Worm (Caenorhabditis elegans) whole organism, dauer: ENCODE measurements around the gene pid-1.

ENCODE experiments used
- unc-62 ChIP-seq: sonication (generic microtip); optimal IDR thresholded peaks from 2 replicates; lab custom pipeline; 2017; ENCODE audit warnings: missing biosample characterization, missing genetic modification reagents, missing genetic modification characterization

The pid-1 gene

DNA sequence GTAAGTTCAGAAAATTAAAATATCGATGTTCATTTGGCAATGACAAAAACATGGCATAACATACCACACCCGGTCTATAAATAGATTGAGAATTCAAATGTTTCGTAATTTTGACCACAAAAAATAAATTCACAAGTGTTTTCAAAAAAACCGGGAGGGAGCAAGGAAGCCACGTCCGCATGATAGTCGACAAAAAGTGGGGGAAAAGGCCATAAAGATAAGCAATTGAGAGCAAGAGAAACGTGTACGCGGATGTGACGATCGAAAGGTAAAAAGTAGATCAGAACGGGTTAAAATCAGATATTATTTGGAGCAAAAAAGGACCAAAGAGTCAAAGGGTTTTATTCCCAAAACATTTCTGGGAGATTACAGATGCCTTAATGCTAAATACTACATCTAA lies 4.4 kb upstream of the pid-1 start:
- no peak for TF ChIP-seq unc-62 (GFP tag; lab: Kevin White, UChicago)

DNA sequence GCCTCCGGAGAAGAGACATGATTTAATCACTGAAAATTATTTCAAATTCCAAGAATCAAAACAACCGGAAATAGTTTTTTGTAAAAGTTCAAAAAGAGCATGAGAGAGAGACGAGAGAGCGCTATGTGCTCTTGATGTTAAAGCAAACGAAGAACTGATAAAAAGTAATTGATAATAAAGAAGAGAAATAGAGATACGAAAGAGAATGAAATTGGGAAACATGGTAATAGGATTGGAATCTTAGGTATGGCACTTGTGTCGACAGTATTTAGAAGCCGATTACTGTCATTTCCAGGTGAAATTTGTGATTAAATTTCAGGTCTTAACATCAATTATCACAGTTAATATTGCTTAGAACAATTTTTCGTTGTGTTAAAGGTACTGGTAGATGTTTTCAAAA lies 3.6 kb upstream of the pid-1 start, which contains the start of gene nhx-2:
TSS of gene nhx-2 (minus strand) at position 29 of the 400 bp plus-strand sequence.
- no peak for TF ChIP-seq unc-62 (GFP tag; lab: Kevin White, UChicago)

DNA sequence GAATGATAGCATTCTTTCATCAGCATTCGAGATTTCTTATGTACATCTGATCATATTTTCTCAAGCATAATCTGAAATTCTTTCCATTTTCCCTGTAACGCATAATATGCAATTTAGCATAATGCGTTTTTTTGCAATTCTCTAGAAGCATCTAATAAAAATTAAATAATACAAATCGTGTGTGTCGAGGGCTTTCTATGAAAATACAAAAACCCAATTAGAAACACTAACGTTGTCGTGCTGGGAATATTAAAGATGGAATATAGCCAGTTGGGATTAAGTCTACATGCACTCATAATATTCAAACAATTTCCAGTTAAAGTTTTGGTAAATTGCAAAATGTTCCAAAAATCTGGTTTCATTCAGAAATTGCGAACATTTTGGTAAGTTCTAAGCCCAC lies 5.8 kb downstream of the pid-1 start, which contains the start of gene F18A1.1:
TSS of gene F18A1.1 (plus strand) at position 301 of the 400 bp plus-strand sequence.
- TF ChIP-seq unc-62 (GFP tag; lab: Kevin White, UChicago): no peak

DNA sequence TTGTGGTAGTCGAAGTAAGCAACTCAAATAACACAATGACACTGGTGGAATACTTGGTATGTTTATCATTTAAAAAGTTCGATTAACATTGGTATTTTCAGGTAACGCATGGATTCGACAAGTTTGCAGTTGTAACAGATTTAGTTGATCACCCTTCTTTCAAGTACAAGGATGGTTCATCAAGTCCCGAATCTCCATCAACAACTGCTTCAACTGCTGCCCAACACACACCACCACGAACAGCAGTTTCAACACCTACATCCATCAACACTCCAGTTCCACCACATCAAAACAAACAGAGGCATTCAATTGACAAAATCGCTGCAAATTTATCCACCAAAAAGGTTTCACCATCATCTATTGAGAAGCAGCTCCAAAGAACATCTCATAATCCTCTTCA lies 7.9 kb downstream of the pid-1 start:
- no peak for TF ChIP-seq unc-62 (GFP tag; lab: Kevin White, UChicago)

DNA sequence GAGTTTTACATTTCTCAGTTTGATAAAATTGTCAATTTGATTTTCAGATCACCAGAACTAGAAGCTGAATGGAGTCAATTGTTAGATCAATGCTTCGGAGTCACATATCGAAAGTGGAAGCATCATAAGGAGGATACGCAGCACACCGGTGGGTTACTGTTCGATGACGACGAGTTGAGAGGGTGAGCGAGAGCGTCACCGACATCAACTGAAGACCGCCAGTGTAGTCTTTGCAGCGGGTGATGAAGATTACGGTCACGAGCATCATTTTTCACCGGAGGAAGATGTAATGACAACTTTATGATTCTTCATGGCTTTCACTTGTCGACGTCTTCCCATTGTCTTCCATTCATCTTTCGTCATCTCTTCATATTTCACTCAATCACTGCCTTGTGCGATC lies 8.5 kb downstream of the pid-1 start, which contains the start of gene lin-26:
TSS of gene lin-26 (plus strand) at position 301 of the 400 bp plus-strand sequence.
- no peak for TF ChIP-seq unc-62 (GFP tag; lab: Kevin White, UChicago)

DNA sequence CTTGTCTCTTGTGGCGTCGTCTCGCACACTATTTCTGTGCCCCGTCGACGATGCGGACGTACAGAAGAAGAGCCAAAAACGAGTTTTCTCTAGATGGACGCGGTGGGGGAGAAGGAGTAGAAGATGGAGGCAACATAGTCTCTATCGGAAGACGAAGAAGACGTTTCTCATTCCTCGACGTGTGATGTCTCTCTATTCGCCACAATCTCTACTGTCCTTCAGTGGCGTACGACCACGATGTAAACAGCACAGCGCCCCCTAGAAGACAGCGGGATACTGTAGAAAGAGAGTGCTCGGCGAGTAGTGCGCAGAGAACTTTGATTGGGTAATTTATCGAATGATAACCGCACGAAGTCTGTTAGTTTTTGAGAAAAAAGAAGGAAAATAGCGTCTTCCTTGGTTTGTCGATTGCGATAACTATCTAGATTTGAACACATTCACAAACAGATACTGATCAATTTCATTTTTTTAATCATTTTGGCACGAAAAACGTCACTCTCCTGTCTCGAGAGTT lies 10.8 kb downstream of the pid-1 start:
- TF ChIP-seq unc-62 (GFP tag; lab: Kevin White, UChicago): no peak

DNA sequence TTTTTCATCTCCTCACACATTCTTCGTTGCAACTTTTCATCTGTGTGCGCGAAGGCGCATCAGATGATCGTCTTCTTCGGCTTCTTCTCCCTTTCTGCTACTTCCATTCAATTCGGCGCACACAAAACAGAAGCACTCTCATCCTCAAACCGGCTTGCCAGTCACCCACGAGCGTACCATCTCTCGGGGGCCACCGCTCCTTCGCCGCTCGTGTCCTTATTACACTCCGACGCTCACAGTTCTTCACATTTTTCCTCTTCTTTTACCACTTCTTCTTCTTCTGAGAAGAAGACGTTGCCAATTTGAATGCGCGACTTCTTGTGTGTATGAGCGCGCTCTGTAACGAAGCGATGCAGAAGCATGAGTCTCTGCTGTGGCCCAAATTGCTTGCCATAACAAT lies 11.8 kb downstream of the pid-1 start:
- no peak for TF ChIP-seq unc-62 (GFP tag; lab: Kevin White, UChicago)

DNA sequence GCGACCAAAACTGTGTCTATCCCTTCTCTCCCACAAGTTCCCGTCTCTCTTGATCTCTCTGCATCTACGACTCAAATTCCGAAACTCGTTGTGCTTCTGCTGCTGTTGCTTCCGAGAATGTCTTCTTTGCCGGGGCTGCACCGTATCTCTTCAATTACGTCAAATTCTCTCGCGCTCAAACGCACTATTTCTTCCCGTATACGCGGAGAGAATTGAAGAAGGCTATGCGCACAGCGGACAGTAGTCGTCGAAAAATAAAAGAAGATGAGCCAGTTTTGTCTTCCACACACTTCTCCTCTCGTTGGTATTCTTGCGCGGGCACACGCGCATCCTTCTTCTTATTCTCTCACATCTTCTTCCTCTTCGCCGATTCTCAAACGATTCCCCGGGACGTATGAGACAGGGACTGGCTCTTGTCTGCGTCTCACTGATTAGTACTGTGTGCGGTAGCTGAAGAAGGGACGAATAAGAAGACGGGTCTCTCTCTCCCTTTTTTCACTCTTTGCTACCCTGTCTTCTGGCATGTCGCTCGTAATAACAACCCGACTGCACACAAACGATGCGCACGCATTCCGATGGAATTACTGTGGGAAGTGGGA lies 13.9 kb downstream of the pid-1 start:
- TF ChIP-seq unc-62 (GFP tag; lab: Kevin White, UChicago): no peak

DNA sequence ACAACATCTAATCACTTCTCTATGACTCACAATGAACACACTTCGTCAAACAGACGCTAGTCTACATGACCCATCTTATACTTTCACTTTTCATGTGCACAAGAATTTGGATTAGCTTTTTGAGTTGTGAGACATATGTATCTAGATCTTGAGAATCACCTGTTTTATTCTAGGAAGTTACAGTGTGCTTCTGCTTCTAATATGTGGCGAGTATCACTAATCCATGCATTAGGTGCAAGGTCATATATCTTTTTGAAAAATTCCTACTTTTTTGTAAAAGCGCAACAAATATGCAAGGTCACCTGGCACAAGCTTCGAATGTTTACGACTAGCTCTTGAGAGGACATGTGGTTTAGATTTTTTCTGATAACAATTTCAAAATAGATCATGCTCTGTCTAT lies 14.6 kb downstream of the pid-1 start:
- TF ChIP-seq unc-62 (GFP tag; lab: Kevin White, UChicago): no peak

DNA sequence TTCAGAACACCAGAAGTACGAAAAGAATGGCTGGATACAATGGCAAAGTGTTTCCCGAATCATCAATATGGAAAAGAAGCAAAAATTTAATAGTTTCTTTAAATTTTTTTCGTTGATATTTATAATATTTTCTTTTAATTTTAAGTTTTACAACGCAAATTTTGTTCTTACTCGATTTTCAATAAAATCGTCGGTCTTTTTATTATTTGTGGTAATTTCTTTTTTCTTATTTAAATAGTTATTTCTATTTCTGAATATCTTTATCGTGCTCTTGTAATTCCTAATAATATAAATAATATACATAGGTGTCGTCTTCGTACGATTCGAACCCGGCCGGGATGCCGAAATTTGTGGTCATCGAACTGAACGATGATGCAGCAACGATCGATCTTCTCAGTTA lies 18.7 kb downstream of the pid-1 start, which contains the start of gene lir-1:
TSS of gene lir-1 (plus strand) at position 301 of the 400 bp plus-strand sequence.
- no peak for TF ChIP-seq unc-62 (GFP tag; lab: Kevin White, UChicago)

DNA sequence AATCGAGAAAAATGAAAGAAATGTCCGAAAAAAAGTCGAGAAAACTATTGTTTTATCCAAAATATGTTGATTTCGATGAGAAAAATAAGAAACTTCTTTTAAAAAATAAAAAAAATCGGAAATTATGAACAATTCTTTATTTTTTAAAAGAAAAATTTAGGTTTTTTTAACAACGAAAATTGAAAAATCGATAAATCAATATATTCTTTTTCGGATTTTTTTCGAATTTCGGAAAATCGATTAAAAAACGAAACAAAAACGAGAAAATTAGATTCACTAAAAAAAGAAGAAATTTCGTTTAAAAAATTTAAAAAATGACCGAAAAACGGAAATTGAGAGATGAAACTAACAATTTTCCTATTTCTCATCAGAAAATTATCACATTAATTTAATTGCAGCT lies 20.3 kb downstream of the pid-1 start:
- TF ChIP-seq unc-62 (GFP tag; lab: Kevin White, UChicago): no peak

DNA sequence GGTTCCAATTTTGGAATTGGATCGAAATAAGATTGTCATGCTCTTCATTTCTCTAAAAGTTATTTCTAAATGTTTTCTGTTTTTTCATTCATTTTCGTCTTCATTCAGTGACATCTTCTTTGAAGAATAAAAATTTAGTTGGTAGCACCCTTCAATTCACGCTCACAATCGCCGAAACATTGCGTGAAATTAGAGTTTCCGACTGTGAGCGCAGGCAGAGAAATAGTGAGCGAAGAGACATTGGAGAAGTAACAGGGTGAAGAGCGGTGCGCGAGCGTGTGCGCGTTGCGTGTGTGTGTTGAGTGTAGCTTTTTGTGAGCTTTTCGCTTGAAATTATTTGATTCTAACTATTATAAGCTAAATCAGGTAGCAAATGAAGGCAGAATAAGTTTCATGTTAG lies 20.9 kb downstream of the pid-1 start:
- TF ChIP-seq unc-62 (GFP tag; lab: Kevin White, UChicago): no peak

DNA sequence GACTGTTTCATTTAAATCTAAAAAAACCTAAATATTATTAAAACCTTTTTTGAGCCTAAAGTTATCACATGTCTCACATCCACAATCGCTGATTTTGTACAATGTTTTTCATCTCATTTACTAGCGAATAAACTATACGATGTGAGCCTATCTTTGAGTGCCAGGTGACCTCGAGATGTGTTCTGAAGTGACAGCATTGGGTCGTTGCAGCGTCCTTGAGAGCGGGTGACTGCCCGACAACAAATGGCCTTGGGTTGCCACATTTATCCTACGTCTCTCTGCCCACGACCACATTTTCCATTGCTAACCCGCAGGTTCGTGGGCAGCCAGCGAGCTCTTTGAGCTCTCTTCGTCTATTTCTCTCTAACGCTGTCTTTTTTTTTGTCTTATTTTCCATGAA lies 23.4 kb downstream of the pid-1 start, which contains the start of gene lir-2:
TSS of gene lir-2 (plus strand) at position 301 of the 400 bp plus-strand sequence.
- no peak for TF ChIP-seq unc-62 (GFP tag; lab: Kevin White, UChicago)

DNA sequence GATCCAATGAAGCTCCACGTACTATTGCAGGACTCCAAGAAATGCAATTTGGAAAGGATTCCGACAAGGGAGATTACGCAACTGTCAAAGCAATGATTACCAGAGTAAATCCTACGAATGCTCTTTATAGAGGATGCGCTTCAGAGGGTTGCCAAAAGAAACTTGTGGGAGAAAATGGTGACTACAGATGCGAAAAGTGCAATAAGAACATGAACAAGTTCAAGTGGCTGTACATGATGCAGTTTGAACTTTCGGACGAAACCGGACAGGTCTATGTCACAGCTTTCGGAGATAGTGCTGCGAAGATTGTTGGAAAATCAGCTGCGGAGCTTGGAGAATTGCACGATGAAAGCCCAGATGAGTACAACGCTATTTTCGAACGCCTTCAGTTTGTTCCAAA lies 24.0 kb downstream of the pid-1 start:
- TF ChIP-seq unc-62 (GFP tag; lab: Kevin White, UChicago): no peak

DNA sequence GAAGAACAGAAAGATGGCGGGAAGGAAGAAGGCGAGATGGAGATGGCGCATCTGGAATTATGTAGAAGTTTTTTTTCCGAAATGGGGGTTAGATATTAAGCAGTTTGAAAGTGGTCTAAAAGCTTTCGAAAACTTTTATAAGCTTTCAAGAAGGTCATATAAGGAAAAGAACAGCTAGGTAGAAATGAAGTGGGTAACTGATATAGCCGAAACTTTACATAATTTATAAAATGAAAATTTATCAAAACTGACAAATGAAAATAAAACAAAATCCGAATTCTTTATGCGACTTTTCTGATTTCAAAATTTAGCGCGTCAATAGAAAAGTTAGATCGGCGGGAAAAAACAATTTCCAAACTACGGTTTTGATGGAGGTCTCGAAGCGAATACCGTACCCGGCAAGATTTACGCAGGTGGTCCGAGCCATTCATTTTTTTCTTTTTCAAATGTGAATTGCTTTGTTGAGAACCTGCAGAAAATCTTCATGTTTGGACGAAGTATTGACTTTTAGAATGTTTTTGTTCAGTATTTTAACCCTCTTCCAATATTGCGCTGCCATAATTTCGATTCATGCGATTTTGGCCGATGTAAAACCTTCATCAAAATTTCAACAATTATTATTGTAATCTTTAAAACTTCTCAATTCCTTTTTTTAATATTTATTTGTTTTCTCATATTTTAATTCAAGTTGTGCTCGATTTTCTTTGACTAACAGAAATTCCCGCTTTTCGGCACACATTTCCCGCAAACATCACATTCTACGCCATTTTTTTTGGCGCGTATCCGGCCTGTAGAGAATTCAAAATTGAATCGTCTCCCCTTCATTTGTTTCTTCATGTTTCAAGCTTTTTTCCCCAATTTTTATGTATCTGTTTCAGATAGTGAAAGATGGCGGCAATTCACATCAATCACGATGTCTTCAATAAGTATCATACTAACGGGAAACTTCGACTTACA lies 26.4 kb downstream of the pid-1 start, which contains the start of the genes F18A1.7 and rpa-1:
TSS of gene F18A1.7 (minus strand) at position 51 of the 957 bp plus-strand sequence.
TSS of gene rpa-1 (plus strand) at position 879 of the 957 bp plus-strand sequence.
- no peak for TF ChIP-seq unc-62 (GFP tag; lab: Kevin White, UChicago)

DNA sequence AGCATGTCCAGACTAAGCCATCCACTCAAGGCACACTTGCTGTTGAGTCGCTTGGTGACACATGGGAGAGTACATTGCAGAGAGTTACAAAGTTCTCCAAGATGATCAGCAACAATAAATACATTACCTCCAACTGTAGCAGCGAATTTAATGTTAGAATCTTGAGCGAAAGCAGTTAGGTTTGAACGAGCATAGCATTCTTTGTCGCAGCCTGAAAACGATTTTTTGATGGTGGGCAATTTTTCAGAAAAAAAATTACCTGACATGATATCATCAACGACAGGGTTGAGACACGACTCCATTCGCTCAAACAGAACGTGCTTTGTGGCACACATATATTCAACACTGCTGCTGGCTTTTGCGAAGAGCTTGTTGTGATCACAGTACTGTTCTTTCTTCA lies 27.3 kb downstream of the pid-1 start:
- no peak for TF ChIP-seq unc-62 (GFP tag; lab: Kevin White, UChicago)
